Worm (Caenorhabditis elegans) whole organism, young adult: ENCODE results near the gene npr-41.
A peak's percentile ranks its signal among the peaks of the same experiment; 100 is the strongest.
"Not testable (repeated sequence)": the region's sequence is repeated elsewhere in the genome, so short reads cannot be mapped to it uniquely, and the experiment has no call there.

Experiments
- C06A6.2 ChIP-seq: fragments of 200-800 bp; sonication (Bioruptor generic); conservative IDR thresholded peaks from 2 replicates; pipeline ENCODE4 v1.3.6; 2022; ENCODE audit warnings: missing genetic modification characterization, missing compliant biosample characterization
- F33H1.4 ChIP-seq: fragments of 200-800 bp; sonication (Bioruptor generic); IDR thresholded peaks from 2 replicates; pipeline ENCODE4 v1.3.6; 2022; ENCODE audit warnings: missing genetic modification reagents, missing genetic modification characterization, missing compliant biosample characterization
- F57C9.4 ChIP-seq: sonication (generic microtip); optimal IDR thresholded peaks from 2 replicates; lab custom pipeline; 2017; ENCODE audit warnings: mild to moderate bottlenecking, missing genetic modification characterization, missing compliant biosample characterization
- T07F8.4 ChIP-seq: sonication (generic microtip); optimal IDR thresholded peaks from 2 replicates; lab custom pipeline; 2016; ENCODE audit warnings: mild to moderate bottlenecking, missing genetic modification characterization, moderate library complexity, missing compliant biosample characterization
- Y95B8A.8 ChIP-seq: fragments of 200-800 bp; sonication (Bioruptor generic); IDR thresholded peaks from 2 replicates; pipeline ENCODE4 v1.3.6; 2022; ENCODE audit warnings: missing genetic modification reagents, missing genetic modification characterization, missing compliant biosample characterization
- akir-1 ChIP-seq: fragments of 200-800 bp; sonication (Bioruptor generic); optimal IDR thresholded peaks from 2 replicates; lab custom pipeline; 2018; ENCODE audit warnings: mild to moderate bottlenecking, missing genetic modification characterization, moderate library complexity, missing compliant biosample characterization
- ama-1 ChIP-seq, 3 experiments: fragments of 150-350 bp in 1 of 3; sonication (generic microtip) in 2 of 3; optimal IDR thresholded peaks; 2 replicates each; lab custom pipeline; 2014 to 2018; ENCODE audit warnings: missing biosample characterization in 2 of 3, missing genetic modification characterization in 2 of 3, missing genetic modification reagents in 2 of 3
- attf-5 ChIP-seq: fragments of 200-800 bp; sonication (Bioruptor generic); optimal IDR thresholded peaks from 2 replicates; lab custom pipeline; 2018; ENCODE audit warnings: mild to moderate bottlenecking, missing genetic modification characterization, missing compliant biosample characterization
- bed-2 ChIP-seq: fragments of 200-800 bp; sonication (Bioruptor generic); IDR thresholded peaks from 2 replicates; pipeline ENCODE4 v1.3.6; 2022; ENCODE audit warnings: missing genetic modification reagents, missing genetic modification characterization, missing compliant biosample characterization
- dox-1 ChIP-seq: fragments of 200-800 bp; sonication (Bioruptor generic); IDR thresholded peaks from 2 replicates; pipeline ENCODE4 v1.3.6; 2022; ENCODE audit warnings: missing genetic modification reagents, missing genetic modification characterization, missing compliant biosample characterization
- egrh-3 ChIP-seq: fragments of 200-800 bp; sonication (Bioruptor generic); IDR thresholded peaks from 2 replicates; pipeline ENCODE4 v1.3.6; 2022; ENCODE audit warnings: missing genetic modification reagents, missing genetic modification characterization, missing compliant biosample characterization
- ekl-4 ChIP-seq: fragments of 200-800 bp; sonication (Bioruptor generic); IDR thresholded peaks from 2 replicates; pipeline ENCODE4 v1.3.6; 2022; ENCODE audit warnings: missing genetic modification reagents, missing genetic modification characterization, missing compliant biosample characterization
- fkh-3 ChIP-seq: sonication (generic microtip); optimal IDR thresholded peaks from 2 replicates; lab custom pipeline; 2016; ENCODE audit warnings: mild to moderate bottlenecking, missing genetic modification characterization, missing compliant biosample characterization
- hrde-1 ChIP-seq: sonication (generic microtip); optimal IDR thresholded peaks from 2 replicates; lab custom pipeline; 2016; ENCODE audit warnings: missing genetic modification characterization, mild to moderate bottlenecking, missing compliant biosample characterization, moderate library complexity, missing genotype, missing genetic modification reagents, borderline replicate concordance
- lag-1 ChIP-seq: fragments of 200-800 bp; sonication (Bioruptor generic); IDR thresholded peaks from 2 replicates; pipeline ENCODE4 v1.3.6; 2022; ENCODE audit warnings: missing genetic modification reagents, missing genetic modification characterization, missing compliant biosample characterization
- lin-54 ChIP-seq: fragments of 200-800 bp; sonication (Bioruptor generic); optimal IDR thresholded peaks from 2 replicates; lab custom pipeline; 2018; ENCODE audit warnings: mild to moderate bottlenecking, missing genetic modification characterization, missing compliant biosample characterization
- lir-1 ChIP-seq: fragments of 200-800 bp; sonication (Bioruptor generic); conservative IDR thresholded peaks from 2 replicates; pipeline ENCODE4 v1.3.6; 2022; ENCODE audit warnings: missing genetic modification reagents, missing genetic modification characterization, missing compliant biosample characterization
- lsy-27 ChIP-seq: sonication (generic microtip); optimal IDR thresholded peaks from 2 replicates; lab custom pipeline; 2017; ENCODE audit warnings: missing genetic modification characterization, mild to moderate bottlenecking, missing compliant biosample characterization, antibody characterized with exemption, missing genotype, borderline replicate concordance; ENCODE audit not compliant: insufficient read depth
- nhr-80 ChIP-seq: sonication (generic microtip); optimal IDR thresholded peaks from 2 replicates; lab custom pipeline; 2016; ENCODE audit warnings: missing genetic modification characterization, missing compliant biosample characterization
- rpc-1 ChIP-seq, 2 experiments: fragments of 150-350 bp in 1 of 2; sonication (generic microtip) in 1 of 2; optimal IDR thresholded peaks; 2 replicates each; lab custom pipeline; 2014 to 2018; ENCODE audit warnings: missing biosample characterization in 1 of 2, missing genetic modification characterization in 1 of 2, missing genetic modification reagents in 1 of 2, missing genotype in 1 of 2
- tbp1 ChIP-seq: fragments of 200-800 bp; sonication (Bioruptor generic); optimal IDR thresholded peaks from 2 replicates; lab custom pipeline; 2018; ENCODE audit warnings: mild to moderate bottlenecking, missing genetic modification characterization, missing compliant biosample characterization
- tbx-9 ChIP-seq: sonication (generic microtip); optimal IDR thresholded peaks from 2 replicates; lab custom pipeline; 2016; ENCODE audit warnings: borderline replicate concordance, missing genetic modification characterization, inconsistent platforms, missing compliant biosample characterization
- zfh-2 ChIP-seq: fragments of 200-800 bp; sonication (Bioruptor generic); conservative IDR thresholded peaks from 2 replicates; pipeline ENCODE4 v1.3.6; 2022; ENCODE audit warnings: missing genetic modification reagents, missing genetic modification characterization, missing compliant biosample characterization

Gene npr-41

ce11 chrII:11547254-11547687, 36.8 kb downstream of the npr-41 start, which contains the start of gene F54D5.7 (continued):
- TF ChIP-seq lag-1 (GFP tag; lab: Robert Waterston, UW) (no peak), attf-5 (GFP tag; lab: Kevin White, UChicago) (peak; percentile 75), Y95B8A.8 (GFP tag; lab: Robert Waterston, UW) (no peak), bed-2 (GFP tag; lab: Robert Waterston, UW) (no peak), fkh-3 (no peak), tbp1 (peak; percentile 60), lin-54 (peak; percentile 76), egrh-3 (GFP tag; lab: Robert Waterston, UW) (0 out of 2 replicates have a peak, but pooled peaks have one; percentile 15), hrde-1 (no peak), lsy-27 (tag; lab: Kevin White, UChicago) (no peak), ama-1 (optimal IDR thresholded peaks at IDR 0.05; lab: Kevin White, UChicago) (peak; percentile 98), ama-1 (GFP tag; optimal IDR thresholded peaks at IDR 0.05; lab: Kevin White, UChicago) (no peak)

- not testable (repeated sequence) for TF ChIP-seq ekl-4, lir-1, F33H1.4 (GFP tag; lab: Robert Waterston, UW)
- TF ChIP-seq, all 124 proteins: peak for 0; not testable (repeated sequence) for 124
These were observed 41.5 kb downstream of the npr-41 start, which contains the start of gene dhgd-1 for ce11 chrII:11551981-11552380. TSS of gene dhgd-1 (minus strand) at chrII:11552081.

ce11 chrII:11555634-11556033, 45.2 kb downstream of the npr-41 start, which contains the start of gene F54D5.24:
TSS of gene F54D5.24 (plus strand) at chrII:11555949.
- no peak for TF ChIP-seq hrde-1
- TF ChIP-seq F57C9.4 (tag; lab: Kevin White, UChicago) = no peak
- TF ChIP-seq C06A6.2 (GFP tag; lab: Robert Waterston, UW) = no peak
- no peak for TF ChIP-seq lsy-27 (tag; lab: Kevin White, UChicago)
- no peak for TF ChIP-seq ekl-4 (GFP tag; lab: Robert Waterston, UW)
- no peak for TF ChIP-seq rpc-1 (optimal IDR thresholded peaks at IDR 0.05; lab: Kevin White, UChicago)
- no peak for TF ChIP-seq rpc-1 (tag; optimal IDR thresholded peaks at IDR 0.05; lab: Kevin White, UChicago)
- no peak for TF ChIP-seq akir-1 (GFP tag; lab: Kevin White, UChicago)
- no peak for TF ChIP-seq T07F8.4 (tag; lab: Kevin White, UChicago)
- TF ChIP-seq nhr-80 (tag; lab: Kevin White, UChicago) = no peak
- no peak for TF ChIP-seq dox-1 (GFP tag; lab: Robert Waterston, UW)

- TF ChIP-seq tbx-9 (tag; lab: Kevin White, UChicago) = no peak
- 0 out of 2 replicates have a peak, but pooled peaks have one; percentile 13 for TF ChIP-seq zfh-2 (GFP tag; lab: Robert Waterston, UW)
- TF ChIP-seq, all 124 proteins: peak for 1
These were observed 45.9 kb downstream of the npr-41 start, which contains the start of gene F54D5.17 for ce11 chrII:11556338-11556737. TSS of gene F54D5.17 (plus strand) at chrII:11556638.
